Worm (Caenorhabditis elegans) whole organism, late embryonic: ENCODE results near the gene gpa-18.
"Not testable (repeated sequence)": the region's sequence is repeated elsewhere in the genome, so short reads cannot be mapped to it uniquely, and the experiment has no call there.

Experiments
- C08G9.2 ChIP-seq: sonication (generic microtip); optimal IDR thresholded peaks from 2 replicates; lab custom pipeline; 2016; ENCODE audit warnings: mild to moderate bottlenecking, missing genetic modification characterization, moderate library complexity, missing compliant biosample characterization
- C38D4.7 ChIP-seq: fragments of 200-800 bp; sonication (Bioruptor generic); optimal IDR thresholded peaks from 2 replicates; lab custom pipeline; 2018; ENCODE audit warnings: mild to moderate bottlenecking, missing genetic modification characterization, moderate library complexity, missing compliant biosample characterization
- F13H6.1 ChIP-seq: sonication (generic microtip); optimal IDR thresholded peaks from 2 replicates; lab custom pipeline; 2016; ENCODE audit warnings: missing genetic modification characterization, missing compliant biosample characterization
- K02D7.2 ChIP-seq: sonication (generic microtip); optimal IDR thresholded peaks from 2 replicates; lab custom pipeline; 2017; ENCODE audit warnings: mild to moderate bottlenecking, missing genetic modification characterization, missing compliant biosample characterization
- K09A11.1 ChIP-seq: sonication (generic microtip); optimal IDR thresholded peaks from 2 replicates; lab custom pipeline; 2017; ENCODE audit warnings: antibody characterized with exemption, mild to moderate bottlenecking, missing genetic modification characterization, missing compliant biosample characterization; ENCODE audit not compliant: insufficient read depth
- T23F11.4 ChIP-seq: fragments of 200-800 bp; sonication (Bioruptor generic); optimal IDR thresholded peaks from 2 replicates; lab custom pipeline; 2018; ENCODE audit warnings: mild to moderate bottlenecking, missing genetic modification characterization, missing compliant biosample characterization
- Y22D7AL.16 ChIP-seq: sonication (generic microtip); optimal IDR thresholded peaks from 2 replicates; lab custom pipeline; 2016; ENCODE audit warnings: missing genetic modification characterization, missing compliant biosample characterization
- ahr-1 ChIP-seq: sonication (generic microtip); optimal IDR thresholded peaks from 2 replicates; lab custom pipeline; 2016; ENCODE audit warnings: missing genetic modification characterization, missing compliant biosample characterization
- ceh-14 ChIP-seq: sonication (generic microtip); optimal IDR thresholded peaks from 2 replicates; lab custom pipeline; 2016; ENCODE audit warnings: missing genotype, missing genetic modification characterization, missing compliant biosample characterization
- ceh-22 ChIP-seq: sonication (generic microtip); optimal IDR thresholded peaks from 2 replicates; lab custom pipeline; 2017; ENCODE audit warnings: missing biosample characterization, missing genetic modification characterization
- ceh-24 ChIP-seq: sonication (generic microtip); optimal IDR thresholded peaks from 2 replicates; lab custom pipeline; 2016; ENCODE audit warnings: mild to moderate bottlenecking, missing genetic modification characterization, missing compliant biosample characterization
- ceh-30 ChIP-seq: fragments of 150-350 bp; optimal IDR thresholded peaks from 2 replicates; lab custom pipeline; 2014; ENCODE audit warnings: missing biosample characterization, missing genetic modification characterization
- ceh-34 ChIP-seq: sonication (generic microtip); optimal IDR thresholded peaks from 2 replicates; lab custom pipeline; 2016; ENCODE audit warnings: mild to moderate bottlenecking, missing genetic modification characterization, missing compliant biosample characterization
- ceh-48 ChIP-seq: sonication (generic microtip); optimal IDR thresholded peaks from 2 replicates; lab custom pipeline; 2016; ENCODE audit warnings: missing genetic modification characterization, inconsistent platforms, missing compliant biosample characterization
- ceh-6 ChIP-seq: fragments of 200-800 bp; sonication (Bioruptor generic); optimal IDR thresholded peaks from 2 replicates; lab custom pipeline; 2018; ENCODE audit warnings: mild to moderate bottlenecking, missing genetic modification characterization, missing compliant biosample characterization
- dmd-4 ChIP-seq: sonication (generic microtip); optimal IDR thresholded peaks from 2 replicates; lab custom pipeline; 2016; ENCODE audit warnings: borderline replicate concordance, missing genetic modification characterization, missing compliant biosample characterization
- elt-4 ChIP-seq: sonication (generic microtip); optimal IDR thresholded peaks from 2 replicates; lab custom pipeline; 2016; ENCODE audit warnings: missing genetic modification characterization, missing compliant biosample characterization
- fax-1 ChIP-seq: sonication (generic microtip); optimal IDR thresholded peaks from 2 replicates; lab custom pipeline; 2016; ENCODE audit warnings: missing genotype, missing genetic modification characterization, missing compliant biosample characterization
- fkh-10 ChIP-seq: fragments of 150-350 bp; optimal IDR thresholded peaks from 2 replicates; lab custom pipeline; 2014; ENCODE audit warnings: missing biosample characterization, missing genetic modification reagents, missing genetic modification characterization
- gmeb-2 ChIP-seq: sonication (generic microtip); optimal IDR thresholded peaks from 2 replicates; lab custom pipeline; 2016; ENCODE audit warnings: missing genetic modification characterization, inconsistent platforms, missing compliant biosample characterization
- hlh-30 ChIP-seq: sonication (generic microtip); optimal IDR thresholded peaks from 2 replicates; lab custom pipeline; 2017; ENCODE audit warnings: antibody characterized with exemption, missing genetic modification characterization, missing compliant biosample characterization; ENCODE audit not compliant: insufficient read depth
- lim-6 ChIP-seq: sonication (generic microtip); optimal IDR thresholded peaks from 2 replicates; lab custom pipeline; 2016; ENCODE audit warnings: missing genetic modification characterization, missing compliant biosample characterization
- mec-3 ChIP-seq: sonication (generic microtip); optimal IDR thresholded peaks from 2 replicates; lab custom pipeline; 2016; ENCODE audit warnings: borderline replicate concordance, missing genetic modification characterization, missing compliant biosample characterization
- nhr-11 ChIP-seq: fragments of 150-350 bp; optimal IDR thresholded peaks from 2 replicates; lab custom pipeline; 2014; ENCODE audit warnings: missing biosample characterization, missing genetic modification characterization
- npax-4 ChIP-seq: sonication (generic microtip); optimal IDR thresholded peaks from 2 replicates; lab custom pipeline; 2016; ENCODE audit warnings: missing genetic modification characterization, missing compliant biosample characterization
- odd-2 ChIP-seq: sonication (generic microtip); optimal IDR thresholded peaks from 2 replicates; lab custom pipeline; 2017; ENCODE audit warnings: antibody characterized with exemption, mild to moderate bottlenecking, missing genetic modification characterization, missing compliant biosample characterization
- pat-9 ChIP-seq: fragments of 200-800 bp; sonication (Bioruptor generic); optimal IDR thresholded peaks from 2 replicates; lab custom pipeline; 2018; ENCODE audit warnings: mild to moderate bottlenecking, missing genetic modification characterization, moderate library complexity, missing compliant biosample characterization
- pax-1 ChIP-seq: fragments of 150-350 bp; optimal IDR thresholded peaks from 2 replicates; lab custom pipeline; 2014; ENCODE audit warnings: missing biosample characterization, missing genetic modification characterization
- pha-2 ChIP-seq: sonication (generic microtip); optimal IDR thresholded peaks from 2 replicates; lab custom pipeline; 2017; ENCODE audit warnings: mild to moderate bottlenecking, missing genetic modification characterization, missing compliant biosample characterization
- pha-4 ChIP-seq: fragments of 150-350 bp; optimal IDR thresholded peaks from 2 replicates; lab custom pipeline; 2018; ENCODE audit warnings: missing biosample characterization, missing genetic modification reagents, missing genetic modification characterization
- pros-1 ChIP-seq: fragments of 150-350 bp; optimal IDR thresholded peaks from 2 replicates; lab custom pipeline; 2014; ENCODE audit warnings: missing biosample characterization, missing genetic modification reagents, missing genetic modification characterization
- unc-3 ChIP-seq, 2 experiments: fragments of 200-800 bp in 1 of 2; sonication (Bioruptor generic) in 1 of 2; sonication (generic microtip) in 1 of 2; conservative IDR thresholded peaks in 1 of 2; optimal IDR thresholded peaks in 1 of 2; 2 replicates each; pipeline versions ENCODE4 v1.3.6 to Lab custom; 2016 to 2022; ENCODE audit warnings: missing compliant biosample characterization in 2 of 2, missing genetic modification characterization in 2 of 2, missing genetic modification reagents in 1 of 2
- unc-42 ChIP-seq: sonication (generic microtip); optimal IDR thresholded peaks from 2 replicates; lab custom pipeline; 2016; ENCODE audit warnings: missing genotype, missing genetic modification characterization, missing compliant biosample characterization
- unc-55 ChIP-seq: sonication (generic microtip); optimal IDR thresholded peaks from 2 replicates; lab custom pipeline; 2017; ENCODE audit warnings: missing biosample characterization, missing genetic modification reagents, missing genetic modification characterization
- zip-5 ChIP-seq: sonication (generic microtip); optimal IDR thresholded peaks from 2 replicates; lab custom pipeline; 2016; ENCODE audit warnings: missing genetic modification characterization, missing compliant biosample characterization
- ztf-16 ChIP-seq: sonication (generic microtip); optimal IDR thresholded peaks from 2 replicates; lab custom pipeline; 2017; ENCODE audit warnings: missing genetic modification characterization, missing compliant biosample characterization

Gene gpa-18

ce11 chrIV:5225277-5225822, 29.9 kb upstream of the gpa-18 start, which contains the start of gene cylc-1:
TSS of gene cylc-1 (minus strand) at chrIV:5225772.
- not testable (repeated sequence) for TF ChIP-seq pat-9 (tag; lab: Kevin White, UChicago); unc-3 (GFP tag; conservative IDR thresholded peaks at IDR 0.05; lab: Robert Waterston, UW); unc-3 (tag; optimal IDR thresholded peaks at IDR 0.05; lab: Kevin White, UChicago); ceh-34 (tag; lab: Kevin White, UChicago)

ce11 chrIV:5224238-5224637, 28.8 kb upstream of the gpa-18 start, which contains the start of gene Y59E9AL.8:
TSS of gene Y59E9AL.8 (minus strand) at chrIV:5224338.
- TF ChIP-seq ceh-6 (no peak), unc-55 (no peak), nhr-11 (tag; lab: Kevin White, UChicago) (no peak), ceh-14 (no peak), gmeb-2 (tag; lab: Kevin White, UChicago) (no peak), odd-2 (no peak), dmd-4 (tag; lab: Kevin White, UChicago) (no peak), pha-2 (tag; lab: Kevin White, UChicago) (no peak), mec-3 (tag; lab: Kevin White, UChicago) (no peak), ahr-1 (tag; lab: Kevin White, UChicago) (no peak), fkh-10 (GFP tag; lab: Kevin White, UChicago) (no peak), pros-1 (tag; lab: Kevin White, UChicago) (no peak), ceh-30 (tag; lab: Kevin White, UChicago) (no peak), F13H6.1 (tag; lab: Kevin White, UChicago) (no peak), K09A11.1 (tag; lab: Kevin White, UChicago) (no peak), ceh-34 (tag; lab: Kevin White, UChicago) (no peak), npax-4 (tag; lab: Kevin White, UChicago) (no peak), pha-4 (tag; lab: Kevin White, UChicago) (no peak), ceh-48 (tag; lab: Kevin White, UChicago) (no peak)
- TF ChIP-seq, all 69 proteins: peak for 0

DNA sequence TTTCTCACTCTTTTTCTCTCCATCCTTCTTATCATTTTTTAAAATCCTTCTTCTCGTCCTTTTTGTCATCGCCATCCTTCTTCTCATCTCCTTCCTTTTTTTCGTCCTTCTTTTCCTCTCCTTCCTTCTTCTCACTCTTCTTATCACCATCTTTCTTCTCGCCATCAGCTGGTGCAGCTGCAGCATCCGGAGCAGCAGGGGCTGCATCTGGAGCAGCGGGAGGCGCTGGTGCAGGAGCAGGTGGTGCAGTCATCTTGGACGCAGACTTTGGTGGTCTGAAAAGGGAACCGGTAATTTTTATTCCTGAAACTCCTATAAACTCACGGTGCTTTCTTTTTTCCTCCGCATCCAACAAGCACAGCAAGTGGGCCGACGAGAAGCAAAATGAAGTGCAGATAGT, 26.3 kb upstream of the gpa-18 start:
- TF ChIP-seq ztf-16 (tag; lab: Kevin White, UChicago) (no peak), hlh-30 (tag; lab: Kevin White, UChicago) (no peak), K02D7.2 (tag; lab: Kevin White, UChicago) (no peak), elt-4 (tag; lab: Kevin White, UChicago) (peak; percentile 15), T23F11.4 (GFP tag; lab: Kevin White, UChicago) (no peak), F13H6.1 (tag; lab: Kevin White, UChicago) (no peak), Y22D7AL.16 (tag; lab: Kevin White, UChicago) (no peak), pax-1 (tag; lab: Kevin White, UChicago) (no peak)

- TF ChIP-seq ceh-22 (tag; lab: Kevin White, UChicago); ceh-24; lim-6 (tag; lab: Kevin White, UChicago): not testable (repeated sequence)
Observed at ce11 chrIV:5218496-5218895, 23.1 kb upstream of the gpa-18 start, which contains the start of gene nsph-4.2. TSS of gene nsph-4.2 (plus strand) at chrIV:5218796.

DNA sequence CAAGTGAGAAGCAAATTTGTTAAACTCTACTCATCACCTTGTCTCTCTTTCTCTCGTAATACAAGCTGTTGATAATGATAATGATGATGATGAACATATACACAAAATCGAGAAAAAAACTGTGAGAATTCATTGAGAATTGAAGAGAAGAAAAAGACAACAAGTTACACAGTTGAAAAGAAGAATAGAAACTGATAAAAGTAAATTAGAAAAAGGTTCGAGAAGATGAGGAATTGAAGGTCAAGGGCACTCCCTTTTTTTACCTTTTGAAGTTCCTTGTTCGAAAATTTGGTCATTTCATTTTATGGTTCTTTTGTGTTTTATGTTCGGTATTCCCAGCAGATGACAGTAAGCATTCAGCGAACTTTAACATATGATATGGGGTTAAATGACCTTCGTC, 20.9 kb upstream of the gpa-18 start:
- TF ChIP-seq unc-42 (tag; lab: Kevin White, UChicago) (no peak), C38D4.7 (GFP tag; lab: Kevin White, UChicago) (no peak), unc-3 (GFP tag; conservative IDR thresholded peaks at IDR 0.05; lab: Robert Waterston, UW) (no peak), unc-3 (tag; optimal IDR thresholded peaks at IDR 0.05; lab: Kevin White, UChicago) (no peak), pha-2 (tag; lab: Kevin White, UChicago) (no peak), C08G9.2 (tag; lab: Kevin White, UChicago) (no peak), pax-1 (tag; lab: Kevin White, UChicago) (no peak), zip-5 (tag; lab: Kevin White, UChicago) (no peak), fax-1 (tag; lab: Kevin White, UChicago) (no peak), ceh-30 (tag; lab: Kevin White, UChicago) (no peak), ceh-6 (no peak), ceh-24 (no peak)
